Worm (Caenorhabditis elegans) whole organism, L4 larva: ENCODE data around the gene ule-5.

Experiments used
- F10B5.3 ChIP-seq: sonication (generic microtip); optimal IDR thresholded peaks from 2 replicates; lab custom pipeline; 2016; ENCODE audit warnings: mild to moderate bottlenecking, missing genetic modification characterization, missing compliant biosample characterization
- T20F7.1 ChIP-seq: fragments of 200-800 bp; sonication (Bioruptor generic); optimal IDR thresholded peaks from 2 replicates; lab custom pipeline; 2018; ENCODE audit warnings: mild to moderate bottlenecking, missing genetic modification characterization, missing compliant biosample characterization
- Y105C5A.15 ChIP-seq: fragments of 200-800 bp; sonication (Bioruptor generic); IDR thresholded peaks from 2 replicates; pipeline ENCODE4 v1.3.6; 2022; ENCODE audit warnings: missing genetic modification characterization, missing compliant biosample characterization
- Y5F2A.4 ChIP-seq: fragments of 200-800 bp; sonication (Bioruptor generic); optimal IDR thresholded peaks from 2 replicates; lab custom pipeline; 2018; ENCODE audit warnings: mild to moderate bottlenecking, missing genetic modification characterization, missing compliant biosample characterization
- Y75B8A.6 ChIP-seq: fragments of 200-800 bp; sonication (Bioruptor generic); IDR thresholded peaks from 2 replicates; pipeline ENCODE4 v1.3.6; 2022; ENCODE audit warnings: missing genetic modification reagents, missing genetic modification characterization, missing compliant biosample characterization
- aha-1 ChIP-seq: fragments of 150-350 bp; peaks from one replicate; lab custom pipeline; 2014; ENCODE audit warnings: missing biosample characterization, missing genetic modification characterization
- aly-2 ChIP-seq: sonication (generic microtip); optimal IDR thresholded peaks from 2 replicates; lab custom pipeline; 2018; ENCODE audit warnings: missing biosample characterization, missing genetic modification characterization
- ama-1 ChIP-seq: fragments of 150-350 bp; optimal IDR thresholded peaks from 2 replicates; lab custom pipeline; 2014; ENCODE audit warnings: inconsistent platforms, mixed read lengths
- ceh-28 ChIP-seq: fragments of 150-350 bp; optimal IDR thresholded peaks from 2 replicates; lab custom pipeline; 2014; ENCODE audit warnings: missing biosample characterization, missing genetic modification reagents, missing genetic modification characterization
- ceh-44 ChIP-seq: fragments of 200-800 bp; sonication (Bioruptor generic); IDR thresholded peaks from 2 replicates; pipeline ENCODE4 v1.3.6; 2022; ENCODE audit warnings: missing genetic modification reagents, missing genetic modification characterization, missing compliant biosample characterization
- ceh-62 ChIP-seq: sonication (generic microtip); optimal IDR thresholded peaks from 2 replicates; lab custom pipeline; 2017; ENCODE audit warnings: missing biosample characterization, missing genetic modification characterization
- ceh-82 ChIP-seq: sonication (generic microtip); optimal IDR thresholded peaks from 2 replicates; lab custom pipeline; 2017; ENCODE audit warnings: missing biosample characterization, missing genetic modification characterization
- ces-1 ChIP-seq: fragments of 150-350 bp; sonication (generic microtip); optimal IDR thresholded peaks from 4 replicates; lab custom pipeline; 2014; ENCODE audit warnings: missing biosample characterization, missing genetic modification reagents, missing genetic modification characterization
- daf-12 ChIP-seq: fragments of 150-350 bp; optimal IDR thresholded peaks from 2 replicates; lab custom pipeline; 2014; ENCODE audit warnings: missing biosample characterization, missing genetic modification reagents, missing genetic modification characterization
- dmd-6 ChIP-seq: fragments of 200-800 bp; sonication (Bioruptor generic); IDR thresholded peaks from 2 replicates; pipeline ENCODE4 v1.3.6; 2022; ENCODE audit warnings: missing genetic modification reagents, missing genetic modification characterization, missing compliant biosample characterization
- dmd-9 ChIP-seq: fragments of 200-800 bp; sonication (Bioruptor generic); IDR thresholded peaks from 2 replicates; pipeline ENCODE4 v1.3.6; 2022; ENCODE audit warnings: missing genetic modification reagents, missing genetic modification characterization, missing compliant biosample characterization
- dpl-1 ChIP-seq: fragments of 150-350 bp; optimal IDR thresholded peaks from 2 replicates; lab custom pipeline; 2014; ENCODE audit warnings: missing biosample characterization, missing genetic modification reagents, missing genetic modification characterization
- duxl-1 ChIP-seq: sonication (generic microtip); optimal IDR thresholded peaks from 2 replicates; lab custom pipeline; 2016; ENCODE audit warnings: mild to moderate bottlenecking, missing genetic modification characterization, moderate library complexity, missing compliant biosample characterization; ENCODE audit not compliant: poor library complexity
- egl-43 ChIP-seq: fragments of 200-800 bp; sonication (Bioruptor generic); IDR thresholded peaks from 2 replicates; pipeline ENCODE4 v1.3.6; 2022; ENCODE audit warnings: missing genetic modification reagents, missing genetic modification characterization, missing compliant biosample characterization
- fkh-10 ChIP-seq: fragments of 150-350 bp; optimal IDR thresholded peaks from 2 replicates; lab custom pipeline; 2014; ENCODE audit warnings: missing biosample characterization, missing genetic modification reagents, missing genetic modification characterization
- hmg-1.1 ChIP-seq: fragments of 200-800 bp; sonication (Bioruptor generic); IDR thresholded peaks from 2 replicates; pipeline ENCODE4 v1.3.6; 2022; ENCODE audit warnings: missing genetic modification reagents, missing genetic modification characterization, missing compliant biosample characterization
- jun-1 ChIP-seq: fragments of 150-350 bp; optimal IDR thresholded peaks from 2 replicates; lab custom pipeline; 2014; ENCODE audit warnings: missing biosample characterization, missing genetic modification reagents, missing genetic modification characterization
- lim-7 ChIP-seq: fragments of 200-800 bp; sonication (Bioruptor generic); IDR thresholded peaks from 2 replicates; pipeline ENCODE4 v1.3.6; 2022; ENCODE audit warnings: missing genetic modification characterization, missing compliant biosample characterization
- lin-1 ChIP-seq: fragments of 200-800 bp; sonication (Bioruptor generic); IDR thresholded peaks from 2 replicates; pipeline ENCODE4 v1.3.6; 2022; ENCODE audit warnings: missing genetic modification reagents, missing genetic modification characterization, missing compliant biosample characterization
- lin-29 ChIP-seq: fragments of 200-800 bp; sonication (Bioruptor generic); IDR thresholded peaks from 2 replicates; pipeline ENCODE4 v1.3.6; 2022; ENCODE audit warnings: missing genetic modification reagents, missing genetic modification characterization, missing compliant biosample characterization
- lin-39 ChIP-seq: fragments of 150-350 bp; optimal IDR thresholded peaks from 2 replicates; lab custom pipeline; 2014; ENCODE audit warnings: missing biosample characterization, missing genetic modification reagents, missing genetic modification characterization
- lsy-2 ChIP-seq, 2 experiments: fragments of 150-350 bp in 1 of 2; sonication (generic microtip) in 1 of 2; optimal IDR thresholded peaks; 2 replicates each; lab custom pipeline; 2014 to 2017; ENCODE audit warnings: missing biosample characterization in 2 of 2, missing genetic modification characterization in 2 of 2
- madf-9 ChIP-seq: fragments of 200-800 bp; sonication (Bioruptor generic); conservative IDR thresholded peaks from 2 replicates; pipeline ENCODE4 v1.3.6; 2022; ENCODE audit warnings: missing genetic modification reagents, missing genetic modification characterization, missing compliant biosample characterization
- mdt-29 ChIP-seq: fragments of 200-800 bp; sonication (Bioruptor generic); IDR thresholded peaks from 2 replicates; pipeline ENCODE4 v1.3.6; 2022; ENCODE audit warnings: missing genetic modification reagents, missing genetic modification characterization, missing compliant biosample characterization
- mxl-3 ChIP-seq: fragments of 200-800 bp; sonication (Bioruptor generic); optimal IDR thresholded peaks from 2 replicates; lab custom pipeline; 2018; ENCODE audit warnings: mild to moderate bottlenecking, missing genetic modification characterization, missing compliant biosample characterization
- nhr-10 ChIP-seq: fragments of 150-350 bp; optimal IDR thresholded peaks from 2 replicates; lab custom pipeline; 2014; ENCODE audit warnings: missing biosample characterization, missing genetic modification characterization
- nhr-11 ChIP-seq: fragments of 150-350 bp; optimal IDR thresholded peaks from 2 replicates; lab custom pipeline; 2014; ENCODE audit warnings: missing biosample characterization, missing genetic modification characterization
- nhr-237 ChIP-seq: sonication (generic microtip); optimal IDR thresholded peaks from 2 replicates; lab custom pipeline; 2017; ENCODE audit warnings: missing biosample characterization, missing genetic modification characterization
- nhr-25 ChIP-seq: sonication (generic microtip); optimal IDR thresholded peaks from 2 replicates; lab custom pipeline; 2017; ENCODE audit warnings: missing genetic modification characterization, mild to moderate bottlenecking, missing compliant biosample characterization, antibody characterized with exemption, moderate library complexity, borderline replicate concordance; ENCODE audit not compliant: insufficient read depth
- nhr-76 ChIP-seq: fragments of 150-350 bp; optimal IDR thresholded peaks from 2 replicates; lab custom pipeline; 2014; ENCODE audit warnings: missing biosample characterization, missing genetic modification characterization
- nhr-77 ChIP-seq: fragments of 150-350 bp; optimal IDR thresholded peaks from 2 replicates; lab custom pipeline; 2014; ENCODE audit warnings: missing biosample characterization, missing genetic modification characterization
- pha-4 ChIP-seq, 2 experiments: fragments of 150-350 bp in 1 of 2; fragments of 200-800 bp in 1 of 2; sonication (Bioruptor generic) in 1 of 2; IDR thresholded peaks in 1 of 2; optimal IDR thresholded peaks in 1 of 2; 2 replicates each; pipeline versions ENCODE4 v1.3.6 to Lab custom; 2014 to 2022; ENCODE audit warnings: missing genetic modification characterization in 2 of 2, missing genetic modification reagents in 2 of 2, missing biosample characterization in 1 of 2, missing compliant biosample characterization in 1 of 2
- rbr-2 ChIP-seq: sonication (generic microtip); optimal IDR thresholded peaks from 2 replicates; lab custom pipeline; 2016; ENCODE audit warnings: missing genotype, missing genetic modification characterization, missing compliant biosample characterization
- set-16 ChIP-seq: fragments of 200-800 bp; sonication (Bioruptor generic); IDR thresholded peaks from 2 replicates; pipeline ENCODE4 v1.3.6; 2022; ENCODE audit warnings: missing genetic modification reagents, missing genetic modification characterization, missing compliant biosample characterization
- spr-1 ChIP-seq: sonication (generic microtip); optimal IDR thresholded peaks from 2 replicates; lab custom pipeline; 2016; ENCODE audit warnings: mild to moderate bottlenecking, missing genetic modification characterization, missing compliant biosample characterization
- spr-3 ChIP-seq: fragments of 200-800 bp; sonication (Bioruptor generic); optimal IDR thresholded peaks from 2 replicates; lab custom pipeline; 2018; ENCODE audit warnings: mild to moderate bottlenecking, missing genetic modification characterization, missing compliant biosample characterization
- tag-97 ChIP-seq: fragments of 200-800 bp; sonication (Bioruptor generic); IDR thresholded peaks from 2 replicates; pipeline ENCODE4 v1.3.6; 2022; ENCODE audit warnings: missing genetic modification characterization, missing compliant biosample characterization
- unc-62 ChIP-seq, 3 experiments: fragments of 150-350 bp in 1 of 3; sonication (generic microtip); optimal IDR thresholded peaks in 2 of 3; peaks in 1 of 3; 1 replicate in 1 of 3; 2 replicates in 2 of 3; lab custom pipeline; 2014 to 2017; ENCODE audit warnings: missing biosample characterization in 3 of 3, missing genetic modification characterization in 3 of 3, missing genetic modification reagents in 3 of 3, missing genotype in 1 of 3
- zip-11 ChIP-seq: fragments of 200-800 bp; sonication (Bioruptor generic); IDR thresholded peaks from 2 replicates; pipeline ENCODE4 v1.3.6; 2022; ENCODE audit warnings: missing genetic modification characterization, missing compliant biosample characterization
- zip-2 ChIP-seq: fragments of 150-350 bp; optimal IDR thresholded peaks from 2 replicates; lab custom pipeline; 2014; ENCODE audit warnings: missing biosample characterization, missing genetic modification characterization
- ztf-7 ChIP-seq: fragments of 150-350 bp; optimal IDR thresholded peaks from 2 replicates; lab custom pipeline; 2014; ENCODE audit warnings: missing biosample characterization, missing genetic modification characterization

Gene ule-5

ce11 chrX:11917994-11918393 lies 35.1 kb downstream of the ule-5 start, which contains the start of gene Y62H9A.16:
Gene Y62H9A.16, plus strand, starts transcription at chrX:11918294.
- no peak for TF ChIP-seq lin-1 (GFP tag; lab: Robert Waterston, UW)
- TF ChIP-seq daf-12 (tag; lab: Kevin White, UChicago): no peak
- no peak for TF ChIP-seq fkh-10 (GFP tag; lab: Kevin White, UChicago)
- no peak for TF ChIP-seq nhr-76
- TF ChIP-seq aha-1 (tag; lab: Kevin White, UChicago): peak; percentile 46
- no peak for TF ChIP-seq pha-4 (GFP tag; IDR thresholded peaks at IDR 0.05; lab: Robert Waterston, UW)
- TF ChIP-seq pha-4 (tag; optimal IDR thresholded peaks at IDR 0.05; lab: Kevin White, UChicago): no peak

DNA sequence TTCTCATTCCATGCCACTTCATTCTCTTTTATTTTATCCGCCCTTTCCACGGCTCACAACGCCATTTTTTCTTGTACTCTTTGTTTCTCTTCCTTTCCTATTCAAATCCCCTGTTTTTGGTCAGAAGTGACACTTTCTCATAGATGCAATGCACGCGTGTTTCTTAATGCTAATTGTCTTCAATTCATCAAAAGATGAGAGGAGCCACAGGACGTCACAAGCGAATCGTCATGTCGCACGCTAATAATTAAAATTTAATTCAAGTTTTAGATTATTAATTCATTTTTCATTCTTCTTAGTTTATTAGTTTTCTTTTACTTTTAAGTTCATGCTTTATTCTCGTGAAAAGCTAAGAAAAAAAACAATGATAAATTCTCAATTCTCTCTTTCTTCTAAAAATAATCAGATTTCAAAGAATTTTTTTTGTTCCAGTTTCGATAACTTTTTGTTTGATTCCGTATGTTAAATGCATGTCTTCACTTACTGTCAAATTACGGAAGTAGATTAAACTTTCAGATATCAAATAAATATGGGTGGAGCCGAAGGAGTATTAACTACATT lies 37.9 kb downstream of the ule-5 start, which contains the start of gene Y62H9A.14:
Y62H9A.14 (plus strand) TSS at position 511 of the 561 bp plus-strand sequence.
- no peak for TF ChIP-seq dpl-1
- TF ChIP-seq mdt-29 (GFP tag; lab: Robert Waterston, UW): no peak
- no peak for TF ChIP-seq rbr-2 (tag; lab: Kevin White, UChicago)
- TF ChIP-seq ceh-28 (tag; lab: Kevin White, UChicago): no peak
- TF ChIP-seq lin-29 (GFP tag; lab: Robert Waterston, UW): no peak
- no peak for TF ChIP-seq nhr-25
- no peak for TF ChIP-seq set-16 (GFP tag; lab: Robert Waterston, UW)
- no peak for TF ChIP-seq zip-2 (tag; lab: Kevin White, UChicago)

- TF ChIP-seq ces-1 (GFP tag; lab: Kevin White, UChicago): no peak
- TF ChIP-seq lsy-2 (tag; optimal IDR thresholded peaks at IDR 0.05; lab: Kevin White, UChicago): peak in 1 of 2 experiments; percentile 14
- TF ChIP-seq set-16 (GFP tag; lab: Robert Waterston, UW): no peak
- TF ChIP-seq duxl-1: peak; percentile 95
- no peak for TF ChIP-seq ama-1 (lab: Kevin White, UChicago)
- TF ChIP-seq aly-2: no peak
- no peak for TF ChIP-seq zip-11 (GFP tag; lab: Robert Waterston, UW)
- TF ChIP-seq nhr-77 (tag; lab: Kevin White, UChicago): peak; percentile 62
- peak; percentile 58 for TF ChIP-seq spr-3 (GFP tag; lab: Kevin White, UChicago)
- peak; percentile 33 for TF ChIP-seq jun-1 (tag; lab: Kevin White, UChicago)
- TF ChIP-seq dmd-6 (GFP tag; lab: Robert Waterston, UW): peak; percentile 41
- TF ChIP-seq ztf-7 (tag; lab: Kevin White, UChicago): peak; percentile 71
- TF ChIP-seq dmd-9 (GFP tag; lab: Robert Waterston, UW): no peak
- TF ChIP-seq unc-62 (GFP tag; optimal IDR thresholded peaks at IDR 0.05 in 1 of 2; lab: Kevin White, UChicago): peak in 1 of 2 experiments; percentile 95
- TF ChIP-seq unc-62 (tag; optimal IDR thresholded peaks at IDR 0.05; lab: Kevin White, UChicago): no peak
- no peak for TF ChIP-seq egl-43 (GFP tag; lab: Robert Waterston, UW)
- TF ChIP-seq nhr-237 (tag; lab: Kevin White, UChicago): no peak
- TF ChIP-seq madf-9: 0 out of 2 replicates have a peak, but pooled peaks have one; percentile 27
- TF ChIP-seq T20F7.1 (GFP tag; lab: Kevin White, UChicago): peak; percentile 68
- no peak for TF ChIP-seq lin-39 (tag; lab: Kevin White, UChicago)
- TF ChIP-seq mdt-29 (GFP tag; lab: Robert Waterston, UW): no peak
- peak; percentile 73 for TF ChIP-seq mxl-3 (GFP tag; lab: Kevin White, UChicago)
- TF ChIP-seq ceh-82: no peak
- no peak for TF ChIP-seq ceh-62 (tag; lab: Kevin White, UChicago)
- peak; percentile 88 for TF ChIP-seq F10B5.3 (tag; lab: Kevin White, UChicago)
- TF ChIP-seq nhr-10 (tag; lab: Kevin White, UChicago): peak; percentile 30
- peak; percentile 68 for TF ChIP-seq rbr-2 (tag; lab: Kevin White, UChicago)
- no peak for TF ChIP-seq tag-97 (GFP tag; lab: Robert Waterston, UW)
- TF ChIP-seq Y105C5A.15 (GFP tag; lab: Robert Waterston, UW): no peak
- peak; percentile 20; the same call in 1 of the 2 replicates for TF ChIP-seq ceh-44 (GFP tag; lab: Robert Waterston, UW)
- TF ChIP-seq hmg-1.1 (GFP tag; lab: Robert Waterston, UW): peak; percentile 86
- no peak for TF ChIP-seq lim-7 (GFP tag; lab: Robert Waterston, UW)
- TF ChIP-seq lin-1 (GFP tag; lab: Robert Waterston, UW): no peak
- TF ChIP-seq nhr-11 (tag; lab: Kevin White, UChicago): no peak
- peak; percentile 97 for TF ChIP-seq aha-1 (tag; lab: Kevin White, UChicago)
- TF ChIP-seq Y5F2A.4: no peak
- TF ChIP-seq spr-1 (tag; lab: Kevin White, UChicago): peak; percentile 35
- no peak for TF ChIP-seq Y75B8A.6
Measured at ce11 chrX:11924158-11924557, 41.2 kb downstream of the ule-5 start, which contains the start of gene F55G7.1. Gene F55G7.1, plus strand, starts transcription at chrX:11924433.
